Worm (Caenorhabditis elegans): ENCODE results near the gene ncx-1.

DNA sequence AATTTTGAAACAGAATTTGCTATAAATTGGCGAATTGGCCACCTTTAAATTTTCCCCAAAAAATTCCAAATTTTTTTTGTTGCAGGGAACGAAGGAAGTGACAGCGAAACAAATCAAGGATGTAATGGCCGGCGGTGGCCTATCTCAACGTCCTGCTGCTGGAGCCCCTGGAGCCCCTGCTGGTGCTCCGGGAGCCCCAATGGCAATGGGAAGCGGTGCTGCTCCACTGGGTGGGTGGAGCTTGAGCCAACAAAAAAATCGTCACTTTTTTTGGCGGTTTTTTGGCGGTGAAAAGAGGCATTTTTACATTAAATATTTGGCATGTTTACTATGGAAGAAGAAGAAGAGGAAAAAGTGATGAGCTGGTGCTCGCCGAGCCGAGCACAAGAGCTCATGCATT lies 23.3 kb downstream of the ncx-1 start:
- no peak for TF ChIP-seq him-1 (tag; optimal IDR thresholded peaks at IDR 0.05)
- no peak for TF ChIP-seq dao-5 (tag; optimal IDR thresholded peaks at IDR 0.05)
- TF ChIP-seq W03F9.2 (tag; optimal IDR thresholded peaks at IDR 0.05) = no peak

Measured in whole organism, L4/young adult.